Fruit fly (Drosophila melanogaster) whole organism, embryonic: ENCODE data around the gene Bem46.

ENCODE experiments used
- BtbVII ChIP-seq: fragments of 200-800 bp; sonication (Bioruptor generic); optimal IDR thresholded peaks from 3 replicates; lab custom pipeline; 2017; ENCODE audit warnings: missing biosample characterization, mild to moderate bottlenecking, missing genetic modification characterization
- CG1024 ChIP-seq: fragments of 200-800 bp; sonication (Bioruptor generic); IDR thresholded peaks from 2 replicates; pipeline ENCODE4 v1.3.6; 2022; ENCODE audit warnings: missing biosample characterization, missing genetic modification characterization
- CG10267 ChIP-seq: fragments of 200-800 bp; sonication (Bioruptor generic); optimal IDR thresholded peaks from 2 replicates; lab custom pipeline; 2018; ENCODE audit warnings: missing biosample characterization, mild to moderate bottlenecking, missing genetic modification characterization, moderate library complexity
- CG13424 ChIP-seq: fragments of 200-800 bp; sonication (Bioruptor generic); optimal IDR thresholded peaks from 2 replicates; lab custom pipeline; 2019; ENCODE audit warnings: missing biosample characterization, mild to moderate bottlenecking, missing genetic modification characterization, moderate library complexity
- CG1603 ChIP-seq: fragments of 200-800 bp; sonication (Bioruptor generic); optimal IDR thresholded peaks from 2 replicates; lab custom pipeline; 2019; ENCODE audit warnings: missing biosample characterization, mild to moderate bottlenecking, missing genetic modification characterization, moderate library complexity
- CG17829 ChIP-seq: fragments of 200-800 bp; optimal IDR thresholded peaks from 2 replicates; lab custom pipeline; 2019; ENCODE audit warnings: missing biosample characterization, mild to moderate bottlenecking, missing genetic modification characterization, moderate library complexity
- CG18764 ChIP-seq: fragments of 200-800 bp; sonication (Bioruptor generic); optimal IDR thresholded peaks from 3 replicates; lab custom pipeline; 2016; ENCODE audit warnings: missing biosample characterization, missing genetic modification characterization
- CG2129 ChIP-seq: fragments of 200-800 bp; sonication (Bioruptor generic); IDR thresholded peaks from 2 replicates; pipeline ENCODE4 v1.3.6; 2022; ENCODE audit warnings: missing biosample characterization, missing genetic modification characterization; ENCODE audit not compliant: partially characterized antibody
- CG4328 ChIP-seq: fragments of 200-800 bp; sonication (Bioruptor generic); optimal IDR thresholded peaks from 3 replicates; lab custom pipeline; 2017; ENCODE audit warnings: missing biosample characterization, missing genetic modification reagents, missing genetic modification characterization
- CG6683 ChIP-seq: fragments of 200-800 bp; sonication (Bioruptor generic); optimal IDR thresholded peaks from 2 replicates; lab custom pipeline; 2017; ENCODE audit warnings: missing biosample characterization, mild to moderate bottlenecking, missing genetic modification characterization, missing genetic modification reagents
- CHES-1-like ChIP-seq: fragments of 200-800 bp; sonication (Bioruptor generic); optimal IDR thresholded peaks from 2 replicates; lab custom pipeline; 2016; ENCODE audit warnings: missing biosample characterization, missing genetic modification characterization
- Chrac-16 ChIP-seq: fragments of 200-800 bp; sonication (Bioruptor generic); optimal IDR thresholded peaks from 3 replicates; lab custom pipeline; 2016; ENCODE audit warnings: missing biosample characterization, missing genetic modification characterization
- ERR ChIP-seq: fragments of 200-800 bp; sonication (Bioruptor generic); optimal IDR thresholded peaks from 2 replicates; lab custom pipeline; 2016; ENCODE audit warnings: missing biosample characterization, missing genetic modification characterization
- H2.0 ChIP-seq: fragments of 200-800 bp; sonication (Bioruptor generic); IDR thresholded peaks from 2 replicates; pipeline ENCODE4 v1.3.6; 2022; ENCODE audit warnings: missing biosample characterization, missing genetic modification characterization
- HmgZ ChIP-seq: fragments of 200-800 bp; sonication (Bioruptor generic); optimal IDR thresholded peaks from 2 replicates; lab custom pipeline; 2018; ENCODE audit warnings: missing biosample characterization, mild to moderate bottlenecking, missing genetic modification characterization
- Lhr ChIP-seq: fragments of 200-800 bp; sonication (Bioruptor generic); optimal IDR thresholded peaks from 3 replicates; lab custom pipeline; 2017; ENCODE audit warnings: mild to moderate bottlenecking, missing biosample characterization, missing genetic modification reagents, missing genetic modification characterization
- MBD-R2 ChIP-seq: fragments of 200-800 bp; sonication (Bioruptor generic); IDR thresholded peaks from 2 replicates; pipeline ENCODE4 v1.3.6; 2022; ENCODE audit warnings: missing biosample characterization, missing genetic modification characterization
- Mad ChIP-seq: fragments of 200-800 bp; sonication (Bioruptor generic); optimal IDR thresholded peaks from 2 replicates; lab custom pipeline; 2016; ENCODE audit warnings: missing biosample characterization, missing genetic modification characterization
- Med ChIP-seq: fragments of 200-800 bp; sonication (Bioruptor generic); peaks from one replicate; lab custom pipeline; 2016; ENCODE audit warnings: missing biosample characterization, missing genetic modification characterization, mild to moderate bottlenecking, inconsistent platforms, moderate library complexity
- Sin3A ChIP-seq: fragments of >200 bp; optimal IDR thresholded peaks from 2 replicates; lab custom pipeline; 2018
- ab ChIP-seq: fragments of 200-800 bp; sonication (Bioruptor generic); optimal IDR thresholded peaks from 2 replicates; lab custom pipeline; 2016; ENCODE audit warnings: missing biosample characterization, missing genetic modification characterization
- amos ChIP-seq: fragments of 200-800 bp; sonication (Bioruptor generic); IDR thresholded peaks from 2 replicates; pipeline ENCODE4 v1.3.6; 2022; ENCODE audit warnings: missing biosample characterization, missing genetic modification characterization; ENCODE audit not compliant: partially characterized antibody
- ase ChIP-seq: fragments of 200-800 bp; sonication (Bioruptor generic); IDR thresholded peaks from 3 replicates; pipeline ENCODE4 v1.3.6; 2022; ENCODE audit warnings: missing biosample characterization, missing genetic modification characterization
- bowl ChIP-seq: fragments of 200-800 bp; sonication (Bioruptor generic); IDR thresholded peaks from 2 replicates; pipeline ENCODE4 v1.3.6; 2022; ENCODE audit warnings: missing biosample characterization, missing genetic modification characterization
- caup ChIP-seq: fragments of 200-800 bp; sonication (Bioruptor generic); optimal IDR thresholded peaks from 3 replicates; lab custom pipeline; 2017; ENCODE audit warnings: missing biosample characterization, mild to moderate bottlenecking, missing genetic modification characterization, moderate library complexity; ENCODE audit not compliant: severe bottlenecking
- ci ChIP-seq: fragments of 200-800 bp; sonication (Bioruptor generic); IDR thresholded peaks from 3 replicates; pipeline ENCODE4 v1.3.6; 2022; ENCODE audit warnings: missing biosample characterization, missing genetic modification characterization
- crc ChIP-seq: fragments of 200-800 bp; sonication (Bioruptor generic); optimal IDR thresholded peaks from 2 replicates; lab custom pipeline; 2016; ENCODE audit warnings: missing biosample characterization, missing genetic modification characterization
- crol ChIP-seq: fragments of 200-800 bp; sonication (Bioruptor generic); IDR thresholded peaks from 2 replicates; pipeline ENCODE4 v1.3.6; 2022; ENCODE audit warnings: missing biosample characterization, missing genetic modification characterization
- crp ChIP-seq, 2 experiments: fragments of 200-800 bp; sonication (Bioruptor generic); optimal IDR thresholded peaks; 2 replicates in 1 of 2; 3 replicates in 1 of 2; lab custom pipeline; 2017; ENCODE audit warnings: missing biosample characterization in 2 of 2, missing genetic modification characterization in 2 of 2, mild to moderate bottlenecking in 1 of 2, moderate library complexity in 1 of 2
- danr ChIP-seq: fragments of 200-800 bp; sonication (Bioruptor generic); IDR thresholded peaks from 2 replicates; pipeline ENCODE4 v1.3.6; 2022; ENCODE audit warnings: missing biosample characterization, missing genetic modification characterization
- emc ChIP-seq: fragments of 200-800 bp; sonication (Bioruptor generic); optimal IDR thresholded peaks from 2 replicates; lab custom pipeline; 2016; ENCODE audit warnings: missing biosample characterization, missing genetic modification characterization
- gsb ChIP-seq: fragments of 200-800 bp; sonication (Bioruptor generic); IDR thresholded peaks from 2 replicates; pipeline ENCODE4 v1.3.6; 2022; ENCODE audit warnings: missing biosample characterization, missing genetic modification characterization
- inv ChIP-seq: fragments of 200-800 bp; sonication (Bioruptor generic); IDR thresholded peaks from 2 replicates; pipeline ENCODE4 v1.3.6; 2022; ENCODE audit warnings: missing biosample characterization, missing genetic modification characterization; ENCODE audit not compliant: partially characterized antibody
- kah ChIP-seq: fragments of 200-800 bp; sonication (Bioruptor generic); optimal IDR thresholded peaks from 2 replicates; lab custom pipeline; 2018; ENCODE audit warnings: missing biosample characterization, mild to moderate bottlenecking, missing genetic modification characterization
- klu ChIP-seq: fragments of 200-800 bp; sonication (Bioruptor generic); IDR thresholded peaks from 2 replicates; pipeline ENCODE4 v1.3.6; 2022; ENCODE audit warnings: missing biosample characterization, missing genetic modification characterization
- knrl ChIP-seq: fragments of 200-800 bp; sonication (Bioruptor generic); IDR thresholded peaks from 3 replicates; pipeline ENCODE4 v1.3.6; 2022; ENCODE audit warnings: missing biosample characterization, missing genetic modification characterization; ENCODE audit not compliant: partially characterized antibody
- lab ChIP-seq: fragments of 200-800 bp; sonication (Bioruptor generic); optimal IDR thresholded peaks from 3 replicates; lab custom pipeline; 2017; ENCODE audit warnings: missing biosample characterization, missing genetic modification characterization, mild to moderate bottlenecking, moderate library complexity, missing genetic modification reagents
- odd ChIP-seq: fragments of 200-800 bp; sonication (Bioruptor generic); optimal IDR thresholded peaks from 2 replicates; lab custom pipeline; 2017; ENCODE audit warnings: missing biosample characterization, mild to moderate bottlenecking, missing genetic modification characterization
- pan ChIP-seq, 4 experiments: fragments of >200 bp in 3 of 4; fragments of 200-800 bp in 1 of 4; sonication (Bioruptor generic) in 1 of 4; optimal IDR thresholded peaks in 3 of 4; IDR thresholded peaks in 1 of 4; 2 replicates each; pipeline versions ENCODE4 v1.3.6 to Lab custom; 2017 to 2022; ENCODE audit warnings: missing biosample characterization in 2 of 4, missing genetic modification characterization in 2 of 4, mixed read lengths in 1 of 4
- pfk ChIP-seq: fragments of 200-800 bp; sonication (Bioruptor generic); optimal IDR thresholded peaks from 2 replicates; lab custom pipeline; 2018; ENCODE audit warnings: missing biosample characterization, mild to moderate bottlenecking, missing genetic modification characterization, moderate library complexity
- phol ChIP-seq: fragments of 200-800 bp; sonication (Bioruptor generic); optimal IDR thresholded peaks from 3 replicates; lab custom pipeline; 2018; ENCODE audit warnings: missing biosample characterization, mild to moderate bottlenecking, missing genetic modification characterization, moderate library complexity
- pzg ChIP-seq: fragments of 200-800 bp; sonication (Bioruptor generic); optimal IDR thresholded peaks from 3 replicates; lab custom pipeline; 2018; ENCODE audit warnings: missing biosample characterization, mild to moderate bottlenecking, missing genetic modification characterization, moderate library complexity
- rib ChIP-seq: fragments of 200-800 bp; sonication (Bioruptor generic); IDR thresholded peaks from 2 replicates; pipeline ENCODE4 v1.3.6; 2022; ENCODE audit warnings: missing biosample characterization, missing genetic modification characterization
- row ChIP-seq: fragments of 200-800 bp; sonication (Bioruptor generic); IDR thresholded peaks from 3 replicates; pipeline ENCODE4 v1.3.6; 2022; ENCODE audit warnings: missing biosample characterization, missing genetic modification characterization
- sd ChIP-seq: fragments of 200-800 bp; sonication (Bioruptor generic); optimal IDR thresholded peaks from 3 replicates; lab custom pipeline; 2018; ENCODE audit warnings: missing biosample characterization, mild to moderate bottlenecking, missing genetic modification characterization, moderate library complexity
- slbo ChIP-seq: fragments of 200-800 bp; sonication (Bioruptor generic); IDR thresholded peaks from 2 replicates; pipeline ENCODE4 v1.3.6; 2022; ENCODE audit warnings: missing biosample characterization, missing genetic modification characterization
- so ChIP-seq: fragments of 200-800 bp; sonication (Bioruptor generic); IDR thresholded peaks from 3 replicates; pipeline ENCODE4 v1.3.6; 2022; ENCODE audit warnings: missing biosample characterization, missing genetic modification characterization
- tna ChIP-seq: fragments of 200-800 bp; sonication (Bioruptor generic); IDR thresholded peaks from 2 replicates; pipeline ENCODE4 v1.3.6; 2022; ENCODE audit warnings: missing biosample characterization, missing genetic modification characterization; ENCODE audit not compliant: partially characterized antibody
- vnd ChIP-seq: fragments of 200-800 bp; sonication (Bioruptor generic); IDR thresholded peaks from 3 replicates; pipeline ENCODE4 v1.3.6; 2022; ENCODE audit warnings: missing biosample characterization, missing genetic modification characterization; ENCODE audit not compliant: partially characterized antibody
- zen ChIP-seq: fragments of 200-800 bp; sonication (Bioruptor generic); optimal IDR thresholded peaks from 3 replicates; lab custom pipeline; 2018; ENCODE audit warnings: missing biosample characterization, mild to moderate bottlenecking, missing genetic modification characterization, moderate library complexity

Gene Bem46

DNA sequence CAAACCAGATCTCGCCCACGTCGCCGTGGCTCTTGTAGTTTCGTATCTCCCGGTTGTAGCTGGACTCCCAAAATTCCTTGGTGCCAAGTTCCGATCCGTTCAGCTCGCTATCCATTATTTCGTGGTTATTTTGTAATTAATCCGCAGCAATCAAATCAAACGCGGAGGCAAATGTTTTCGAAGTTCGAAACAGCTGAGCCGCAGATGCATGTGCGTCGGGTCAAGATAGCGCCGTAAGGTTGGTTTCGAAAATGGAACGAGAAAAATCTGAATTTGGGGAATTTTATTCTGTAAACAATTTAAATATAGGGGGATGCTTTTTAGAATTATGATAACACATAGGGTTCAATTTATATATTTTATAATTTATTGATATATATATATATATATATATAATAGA lies 8.8 kb upstream of the Bem46 start, which contains the start of gene CG9643 (continued):
- TF ChIP-seq CG18764 (GFP tag; lab: Kevin White, UChicago) (no peak), ase (no peak), crc (GFP tag; lab: Kevin White, UChicago) (no peak), CG10267 (peak; percentile 39), vnd (GFP tag; lab: Robert Waterston, UW) (no peak), ab (no peak), odd (GFP tag; lab: Kevin White, UChicago) (no peak), ERR (GFP tag; lab: Kevin White, UChicago) (no peak), knrl (GFP tag; lab: Robert Waterston, UW) (no peak; the same call in 2 of the 3 replicates), bowl (GFP tag; lab: Robert Waterston, UW) (no peak), BtbVII (GFP tag; lab: Kevin White, UChicago) (no peak), pfk (peak; percentile 98), Lhr (GFP tag; lab: Kevin White, UChicago) (no peak), rib (GFP tag; lab: Robert Waterston, UW) (no peak), zen (tag; lab: Kevin White, UChicago) (peak; percentile 19), pzg (GFP tag; lab: Kevin White, UChicago) (peak; percentile 83), emc (GFP tag; lab: Kevin White, UChicago) (no peak), klu (GFP tag; lab: Robert Waterston, UW) (no peak), Med (GFP tag; lab: Kevin White, UChicago) (peak; percentile 20), row (GFP tag; lab: Robert Waterston, UW) (0 out of 3 replicates have a peak, but pooled peaks have one; percentile 18), Chrac-16 (no peak), lab (GFP tag; lab: Kevin White, UChicago) (no peak), CHES-1-like (GFP tag; lab: Kevin White, UChicago) (no peak), CG1024 (GFP tag; lab: Robert Waterston, UW) (0 out of 2 replicates have a peak, but pooled peaks have one; percentile 11), crp (GFP tag; optimal IDR thresholded peaks at IDR 0.05; lab: Kevin White, UChicago) (peak; percentile 87 to 97), amos (GFP tag; lab: Robert Waterston, UW) (peak; percentile 29; the same call in 1 of the 2 replicates), phol (peak; percentile 33), tna (GFP tag; lab: Robert Waterston, UW) (no peak; the same call in 1 of the 2 replicates), danr (GFP tag; lab: Robert Waterston, UW) (no peak), CG17829 (tag; lab: Kevin White, UChicago) (peak; percentile 44), inv (no peak), pan (optimal IDR thresholded peaks at IDR 0.05; lab: Kevin White, UChicago) (no peak), pan (GFP tag; optimal IDR thresholded peaks at IDR 0.05 in 1 of 2, IDR thresholded peaks at IDR 0.05 in 1 of 2) (no peak), CG13424 (tag; lab: Kevin White, UChicago) (no peak), caup (GFP tag; lab: Kevin White, UChicago) (no peak), kah (GFP tag; lab: Kevin White, UChicago) (no peak), CG4328 (GFP tag; lab: Kevin White, UChicago) (no peak), MBD-R2 (GFP tag; lab: Robert Waterston, UW) (peak; percentile 92), CG1603 (tag; lab: Kevin White, UChicago) (peak; percentile 100), HmgZ (tag; lab: Kevin White, UChicago) (peak; percentile 7), CG6683 (GFP tag; lab: Kevin White, UChicago) (no peak), Sin3A (lab: Kevin White, UChicago) (peak; percentile 8), Mad (GFP tag; lab: Kevin White, UChicago) (no peak), sd (no peak), crol (GFP tag; lab: Robert Waterston, UW) (no peak), so (GFP tag; lab: Robert Waterston, UW) (no peak), ci (GFP tag; lab: Robert Waterston, UW) (no peak), CG2129 (GFP tag; lab: Robert Waterston, UW) (no peak), gsb (GFP tag; lab: Robert Waterston, UW) (no peak), H2.0 (GFP tag; lab: Robert Waterston, UW) (no peak), slbo (GFP tag; lab: Robert Waterston, UW) (no peak)
